Worm (Caenorhabditis elegans) whole organism, L1 larva: ENCODE data around the gene arrd-24.

ENCODE experiments used
- C34B4.2 ChIP-seq: sonication (generic microtip); optimal IDR thresholded peaks from 2 replicates; lab custom pipeline; 2017; ENCODE audit warnings: mild to moderate bottlenecking, missing genetic modification characterization, missing compliant biosample characterization
- Y116A8C.19 ChIP-seq: sonication (generic microtip); optimal IDR thresholded peaks from 2 replicates; lab custom pipeline; 2016; ENCODE audit warnings: missing compliant biosample characterization, missing genetic modification characterization, borderline replicate concordance
- alr-1 ChIP-seq: fragments of 200-800 bp; sonication (Bioruptor generic); optimal IDR thresholded peaks from 2 replicates; lab custom pipeline; 2018; ENCODE audit warnings: borderline replicate concordance, mild to moderate bottlenecking, missing genetic modification characterization, missing compliant biosample characterization
- ceh-63 ChIP-seq: fragments of 200-800 bp; sonication (Bioruptor generic); optimal IDR thresholded peaks from 2 replicates; lab custom pipeline; 2018; ENCODE audit warnings: mild to moderate bottlenecking, missing genetic modification characterization, missing compliant biosample characterization
- ceh-88 ChIP-seq: fragments of 200-800 bp; sonication (Bioruptor generic); IDR thresholded peaks from 2 replicates; pipeline ENCODE4 v1.3.6; 2022; ENCODE audit warnings: missing genetic modification characterization, missing compliant biosample characterization
- ceh-90 ChIP-seq: sonication (generic microtip); optimal IDR thresholded peaks from 2 replicates; lab custom pipeline; 2016; ENCODE audit warnings: missing genetic modification characterization, missing compliant biosample characterization
- ces-1 ChIP-seq: fragments of 150-350 bp; optimal IDR thresholded peaks from 2 replicates; lab custom pipeline; 2014; ENCODE audit warnings: missing biosample characterization, missing genetic modification reagents, missing genetic modification characterization
- egl-13 ChIP-seq: sonication (generic microtip); optimal IDR thresholded peaks from 2 replicates; lab custom pipeline; 2016; ENCODE audit warnings: missing genotype, missing genetic modification reagents, missing genetic modification characterization, missing compliant biosample characterization
- egl-27 ChIP-seq, 2 experiments: fragments of 150-350 bp in 1 of 2; sonication (generic microtip); optimal IDR thresholded peaks; 3 replicates each; lab custom pipeline; 2017 to 2018; ENCODE audit warnings: missing biosample characterization in 2 of 2, missing genetic modification characterization in 2 of 2, missing genetic modification reagents in 2 of 2
- elt-2 ChIP-seq: sonication (generic microtip); optimal IDR thresholded peaks from 2 replicates; lab custom pipeline; 2016; ENCODE audit warnings: missing genetic modification characterization, mild to moderate bottlenecking, inconsistent platforms, missing compliant biosample characterization, missing genetic modification reagents
- elt-3 ChIP-seq, 6 experiments: fragments of 150-350 bp in 1 of 6; sonication (generic microtip); optimal IDR thresholded peaks; 2 replicates each; lab custom pipeline; 2017 to 2018; ENCODE audit warnings: missing biosample characterization in 6 of 6, missing genetic modification characterization in 6 of 6, inconsistent platforms in 1 of 6
- fkh-8 ChIP-seq: sonication (generic microtip); optimal IDR thresholded peaks from 2 replicates; lab custom pipeline; 2016; ENCODE audit warnings: mild to moderate bottlenecking, missing genetic modification characterization, missing compliant biosample characterization
- hlh-17 ChIP-seq: fragments of 200-800 bp; sonication (Bioruptor generic); optimal IDR thresholded peaks from 2 replicates; lab custom pipeline; 2018; ENCODE audit warnings: missing genetic modification characterization, mild to moderate bottlenecking, missing compliant biosample characterization, moderate library complexity, borderline replicate concordance
- hpl-2 ChIP-seq: fragments of 150-350 bp; optimal IDR thresholded peaks from 2 replicates; lab custom pipeline; 2014; ENCODE audit warnings: missing biosample characterization, missing genetic modification reagents, missing genetic modification characterization
- jun-1 ChIP-seq: fragments of 150-350 bp; optimal IDR thresholded peaks from 2 replicates; lab custom pipeline; 2014; ENCODE audit warnings: missing biosample characterization, missing genetic modification reagents, missing genetic modification characterization
- lin-13 ChIP-seq: fragments of 150-350 bp; optimal IDR thresholded peaks from 2 replicates; lab custom pipeline; 2014; ENCODE audit warnings: missing biosample characterization, missing genetic modification reagents, missing genetic modification characterization
- lin-14 ChIP-seq: fragments of 200-800 bp; sonication (Bioruptor generic); optimal IDR thresholded peaks from 2 replicates; lab custom pipeline; 2018; ENCODE audit warnings: mild to moderate bottlenecking, missing genetic modification characterization, moderate library complexity, missing compliant biosample characterization
- lin-35 ChIP-seq, 2 experiments: fragments of 150-350 bp; optimal IDR thresholded peaks; 2 replicates each; lab custom pipeline; 2014; ENCODE audit warnings: missing biosample characterization in 2 of 2, missing genetic modification characterization in 2 of 2, missing genetic modification reagents in 2 of 2
- lir-3 ChIP-seq: sonication (generic microtip); optimal IDR thresholded peaks from 2 replicates; lab custom pipeline; 2016; ENCODE audit warnings: mild to moderate bottlenecking, missing genetic modification characterization, moderate library complexity, missing compliant biosample characterization; ENCODE audit not compliant: poor library complexity
- mdl-1 ChIP-seq, 2 experiments: fragments of 150-350 bp; optimal IDR thresholded peaks; 2 replicates each; lab custom pipeline; 2014 to 2017; ENCODE audit warnings: missing biosample characterization in 2 of 2, missing genetic modification characterization in 2 of 2, inconsistent platforms in 1 of 2
- mef-2 ChIP-seq: fragments of 150-350 bp; optimal IDR thresholded peaks from 2 replicates; lab custom pipeline; 2014; ENCODE audit warnings: missing biosample characterization, missing genetic modification characterization
- mep-1 ChIP-seq: fragments of 150-350 bp; optimal IDR thresholded peaks from 2 replicates; lab custom pipeline; 2014; ENCODE audit warnings: missing biosample characterization, missing genetic modification characterization
- nhr-11 ChIP-seq: fragments of 150-350 bp; optimal IDR thresholded peaks from 2 replicates; lab custom pipeline; 2014; ENCODE audit warnings: missing biosample characterization, missing genetic modification characterization
- nhr-12 ChIP-seq: sonication (generic microtip); optimal IDR thresholded peaks from 2 replicates; lab custom pipeline; 2017; ENCODE audit warnings: missing biosample characterization, missing genetic modification characterization
- nhr-19 ChIP-seq: fragments of 200-800 bp; sonication (Bioruptor generic); conservative IDR thresholded peaks from 2 replicates; pipeline ENCODE4 v1.3.6; 2022; ENCODE audit warnings: missing genetic modification characterization, missing compliant biosample characterization
- nhr-20 ChIP-seq: sonication (generic microtip); optimal IDR thresholded peaks from 2 replicates; lab custom pipeline; 2016; ENCODE audit warnings: mild to moderate bottlenecking, missing genetic modification characterization, missing compliant biosample characterization
- nhr-237 ChIP-seq: fragments of 150-350 bp; optimal IDR thresholded peaks from 2 replicates; lab custom pipeline; 2014; ENCODE audit warnings: missing biosample characterization, missing genetic modification characterization
- nhr-28 ChIP-seq: fragments of 150-350 bp; optimal IDR thresholded peaks from 2 replicates; lab custom pipeline; 2014; ENCODE audit warnings: missing biosample characterization, missing genetic modification characterization
- nhr-76 ChIP-seq: sonication (generic microtip); optimal IDR thresholded peaks from 2 replicates; lab custom pipeline; 2017; ENCODE audit warnings: missing biosample characterization, missing genetic modification characterization
- nhr-77 ChIP-seq: fragments of 150-350 bp; optimal IDR thresholded peaks from 2 replicates; lab custom pipeline; 2014; ENCODE audit warnings: missing biosample characterization, missing genetic modification characterization
- nhr-84 ChIP-seq: sonication (generic microtip); optimal IDR thresholded peaks from 2 replicates; lab custom pipeline; 2017; ENCODE audit warnings: missing biosample characterization, missing genetic modification characterization
- nhr-90 ChIP-seq: sonication (generic microtip); optimal IDR thresholded peaks from 2 replicates; lab custom pipeline; 2016; ENCODE audit warnings: mild to moderate bottlenecking, missing genetic modification characterization, missing compliant biosample characterization; ENCODE audit not compliant: poor library complexity
- rnt-1 ChIP-seq: sonication (generic microtip); optimal IDR thresholded peaks from 2 replicates; lab custom pipeline; 2016; ENCODE audit warnings: mild to moderate bottlenecking, missing genetic modification characterization, moderate library complexity, missing compliant biosample characterization
- snpc-4 ChIP-seq: fragments of 150-350 bp; optimal IDR thresholded peaks from 2 replicates; lab custom pipeline; 2014; ENCODE audit warnings: missing biosample characterization, missing genetic modification characterization
- sptf-1 ChIP-seq: fragments of 150-350 bp; optimal IDR thresholded peaks from 2 replicates; lab custom pipeline; 2014; ENCODE audit warnings: missing biosample characterization, missing genetic modification characterization
- sup-37 ChIP-seq: fragments of 200-800 bp; sonication (Bioruptor generic); optimal IDR thresholded peaks from 2 replicates; lab custom pipeline; 2018; ENCODE audit warnings: mild to moderate bottlenecking, missing genetic modification characterization, missing compliant biosample characterization
- swsn-7 ChIP-seq: sonication (generic microtip); optimal IDR thresholded peaks from 2 replicates; lab custom pipeline; 2016; ENCODE audit warnings: missing genetic modification characterization, missing compliant biosample characterization
- unc-130 ChIP-seq: fragments of 150-350 bp; optimal IDR thresholded peaks from 2 replicates; lab custom pipeline; 2017; ENCODE audit warnings: missing biosample characterization, missing genetic modification characterization, inconsistent platforms
- unc-98 ChIP-seq: fragments of 200-800 bp; sonication (Bioruptor generic); IDR thresholded peaks from 2 replicates; pipeline ENCODE4 v1.3.6; 2022; ENCODE audit warnings: missing genetic modification characterization, missing compliant biosample characterization
- xbp-1 ChIP-seq: sonication (generic microtip); optimal IDR thresholded peaks from 2 replicates; lab custom pipeline; 2016; ENCODE audit warnings: missing genetic modification characterization, missing compliant biosample characterization
- zag-1 ChIP-seq: fragments of 150-350 bp; optimal IDR thresholded peaks from 2 replicates; lab custom pipeline; 2014; ENCODE audit warnings: missing biosample characterization, missing genetic modification characterization
- zip-4 ChIP-seq: fragments of 200-800 bp; sonication (Bioruptor generic); optimal IDR thresholded peaks from 2 replicates; lab custom pipeline; 2018; ENCODE audit warnings: mild to moderate bottlenecking, missing genetic modification characterization, moderate library complexity, missing compliant biosample characterization
- ztf-4 ChIP-seq: fragments of 150-350 bp; optimal IDR thresholded peaks from 2 replicates; lab custom pipeline; 2014; ENCODE audit warnings: missing biosample characterization, missing genetic modification characterization

arrd-24 gene

DNA sequence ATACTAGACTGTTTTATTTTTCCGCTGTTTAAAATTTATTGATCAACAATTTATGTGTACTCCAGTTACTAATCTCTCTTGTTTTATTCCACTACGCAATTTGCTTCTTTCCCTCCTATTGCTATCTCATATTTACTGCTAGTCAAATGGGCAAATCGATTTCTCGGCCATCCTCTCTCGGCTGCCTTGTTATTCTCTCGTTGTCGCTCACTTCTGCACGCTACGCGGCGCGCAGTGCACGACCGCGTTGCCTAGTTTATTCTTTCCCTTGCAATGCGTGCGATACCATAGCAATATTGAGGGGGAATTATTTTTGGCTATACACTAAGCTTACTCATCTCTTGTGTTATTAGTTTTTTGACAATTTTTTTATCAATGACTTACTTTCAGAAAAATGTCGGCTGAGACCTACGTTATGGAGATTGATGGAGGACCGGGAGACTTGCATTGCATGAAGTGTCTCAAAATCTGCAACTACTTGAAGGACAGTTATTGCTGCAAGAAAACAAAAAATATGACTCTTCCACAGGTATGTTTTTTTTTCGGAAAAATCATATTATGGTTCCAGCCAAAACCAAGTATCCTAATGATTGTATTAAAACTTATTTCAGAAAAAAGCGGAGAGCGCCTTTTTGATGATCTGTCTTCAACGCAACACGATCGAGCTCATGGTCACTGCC, 2.7 kb downstream of the arrd-24 start, which contains the start of gene F48F7.6 (continued):
- TF ChIP-seq mdl-1 (tag; optimal IDR thresholded peaks at IDR 0.05; lab: Kevin White, UChicago) (peak in 1 of 2 experiments; percentile 46), nhr-12 (tag; lab: Kevin White, UChicago) (no peak), jun-1 (tag; lab: Kevin White, UChicago) (peak; percentile 5), Y116A8C.19 (tag; lab: Kevin White, UChicago) (no peak), lin-14 (GFP tag; lab: Kevin White, UChicago) (peak; percentile 53), egl-27 (tag; optimal IDR thresholded peaks at IDR 0.05; lab: Kevin White, UChicago) (no peak), mep-1 (tag; lab: Kevin White, UChicago) (peak; percentile 39), alr-1 (tag; lab: Kevin White, UChicago) (no peak), nhr-28 (no peak), hlh-17 (GFP tag; lab: Kevin White, UChicago) (no peak), unc-98 (GFP tag; lab: Robert Waterston, UW) (no peak), lin-35 (GFP tag; optimal IDR thresholded peaks at IDR 0.05; lab: Kevin White, UChicago) (peak; percentile 37 to 62), elt-2 (tag; lab: Kevin White, UChicago) (no peak), egl-13 (tag; lab: Kevin White, UChicago) (no peak), ceh-90 (tag; lab: Kevin White, UChicago) (no peak), elt-3 (tag; optimal IDR thresholded peaks at IDR 0.05; lab: Kevin White, UChicago) (peak in 1 of 6 experiments; percentile 11), fkh-8 (tag; lab: Kevin White, UChicago) (no peak), snpc-4 (tag; lab: Kevin White, UChicago) (no peak), hpl-2 (GFP tag; lab: Kevin White, UChicago) (no peak), swsn-7 (peak; percentile 26), ceh-63 (GFP tag; lab: Kevin White, UChicago) (no peak), unc-130 (tag; lab: Kevin White, UChicago) (no peak), lin-13 (GFP tag; lab: Kevin White, UChicago) (no peak), sup-37 (GFP tag; lab: Kevin White, UChicago) (no peak), ceh-88 (GFP tag; lab: Robert Waterston, UW) (no peak), ztf-4 (tag; lab: Kevin White, UChicago) (no peak), nhr-84 (tag; lab: Kevin White, UChicago) (no peak), nhr-76 (no peak), zip-4 (GFP tag; lab: Kevin White, UChicago) (no peak), zag-1 (tag; lab: Kevin White, UChicago) (no peak), nhr-20 (tag; lab: Kevin White, UChicago) (peak; percentile 55), sptf-1 (tag; lab: Kevin White, UChicago) (no peak), nhr-77 (tag; lab: Kevin White, UChicago) (no peak), nhr-11 (tag; lab: Kevin White, UChicago) (no peak), xbp-1 (tag; lab: Kevin White, UChicago) (peak; percentile 11), lir-3 (tag; lab: Kevin White, UChicago) (no peak), ces-1 (GFP tag; lab: Kevin White, UChicago) (no peak), rnt-1 (tag; lab: Kevin White, UChicago) (peak; percentile 3), nhr-19 (peak; percentile 22; the same call in 1 of the 2 replicates), nhr-237 (no peak), mef-2 (tag; lab: Kevin White, UChicago) (no peak), C34B4.2 (tag; lab: Kevin White, UChicago) (no peak), nhr-90 (no peak)
